Worm (Caenorhabditis elegans): ENCODE results near the gene oac-30.

DNA sequence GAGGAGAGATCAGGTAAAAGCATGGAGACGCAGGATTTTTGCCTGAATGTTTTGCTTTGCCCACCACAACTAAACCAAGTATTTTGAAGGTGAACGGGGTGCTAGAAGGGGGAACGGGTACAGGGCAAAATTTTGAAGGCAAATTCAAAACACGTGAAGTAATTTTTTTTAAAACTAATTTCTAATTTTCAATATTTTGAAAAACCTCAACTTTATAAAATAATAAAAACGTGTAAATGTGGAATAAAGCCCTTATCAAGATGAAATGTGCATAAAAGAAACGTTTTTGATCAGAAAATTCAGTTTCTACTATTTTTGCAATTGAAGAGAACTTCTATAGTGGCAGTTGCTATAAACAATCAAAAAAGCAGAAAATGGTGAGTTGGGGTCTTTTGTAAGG, 11.1 kb downstream of the oac-30 start, which contains the start of gene clec-119:
- no peak for TF ChIP-seq hmbx-1 (tag; optimal IDR thresholded peaks at IDR 0.05)
- TF ChIP-seq ama-1 (optimal IDR thresholded peaks at IDR 0.05) = no peak
- TF ChIP-seq tra-4 (tag; optimal IDR thresholded peaks at IDR 0.05) = no peak
- TF ChIP-seq ceh-13 (GFP tag; optimal IDR thresholded peaks at IDR 0.05) = no peak
- no peak for TF ChIP-seq ets-7 (tag; optimal IDR thresholded peaks at IDR 0.05)
- TF ChIP-seq hmg-4 (GFP tag; optimal IDR thresholded peaks at IDR 0.05) = no peak
- TF ChIP-seq pes-1 (GFP tag; IDR thresholded peaks at IDR 0.05) = no peak
- no peak for TF ChIP-seq B0310.2 (tag; optimal IDR thresholded peaks at IDR 0.05)
- no peak for TF ChIP-seq tbx-37 (GFP tag; conservative IDR thresholded peaks at IDR 0.05)
- no peak for TF ChIP-seq ceh-36 (tag; optimal IDR thresholded peaks at IDR 0.05)
- TF ChIP-seq hnd-1 (tag; optimal IDR thresholded peaks at IDR 0.05) = no peak
- TF ChIP-seq tbx-11 (GFP tag; IDR thresholded peaks at IDR 0.05) = no peak
- no peak for TF ChIP-seq flt-1 (GFP tag; IDR thresholded peaks at IDR 0.05)
